Worm (Caenorhabditis elegans) whole organism, L1 larva: ENCODE results near the gene taf-6.2.

Experiments
- C04F5.9 ChIP-seq: sonication (generic microtip); optimal IDR thresholded peaks from 2 replicates; lab custom pipeline; 2016; ENCODE audit warnings: missing genetic modification characterization, missing compliant biosample characterization
- aly-2 ChIP-seq: fragments of 150-350 bp; optimal IDR thresholded peaks from 2 replicates; lab custom pipeline; 2014; ENCODE audit warnings: missing biosample characterization, missing genetic modification characterization
- blmp-1 ChIP-seq: fragments of 150-350 bp; optimal IDR thresholded peaks from 2 replicates; lab custom pipeline; 2014; ENCODE audit warnings: missing biosample characterization, missing genetic modification characterization
- ceh-90 ChIP-seq: sonication (generic microtip); optimal IDR thresholded peaks from 2 replicates; lab custom pipeline; 2016; ENCODE audit warnings: missing genetic modification characterization, missing compliant biosample characterization
- ces-1 ChIP-seq: fragments of 150-350 bp; optimal IDR thresholded peaks from 2 replicates; lab custom pipeline; 2014; ENCODE audit warnings: missing biosample characterization, missing genetic modification reagents, missing genetic modification characterization
- efl-1 ChIP-seq, 4 experiments: fragments of 150-350 bp; optimal IDR thresholded peaks in 3 of 4; peaks in 1 of 4; 1 replicate in 1 of 4; 2 replicates in 3 of 4; lab custom pipeline; 2014; ENCODE audit warnings: missing biosample characterization in 2 of 4, missing genetic modification characterization in 2 of 4, missing genetic modification reagents in 2 of 4
- egl-13 ChIP-seq: sonication (generic microtip); optimal IDR thresholded peaks from 2 replicates; lab custom pipeline; 2016; ENCODE audit warnings: missing genotype, missing genetic modification reagents, missing genetic modification characterization, missing compliant biosample characterization
- egl-27 ChIP-seq, 2 experiments: fragments of 150-350 bp in 1 of 2; sonication (generic microtip); optimal IDR thresholded peaks; 3 replicates each; lab custom pipeline; 2017 to 2018; ENCODE audit warnings: missing biosample characterization in 2 of 2, missing genetic modification characterization in 2 of 2, missing genetic modification reagents in 2 of 2
- hlh-4 ChIP-seq: sonication (generic microtip); optimal IDR thresholded peaks from 2 replicates; lab custom pipeline; 2016; ENCODE audit warnings: mild to moderate bottlenecking, missing genetic modification characterization, missing compliant biosample characterization
- lin-14 ChIP-seq: fragments of 200-800 bp; sonication (Bioruptor generic); optimal IDR thresholded peaks from 2 replicates; lab custom pipeline; 2018; ENCODE audit warnings: mild to moderate bottlenecking, missing genetic modification characterization, moderate library complexity, missing compliant biosample characterization
- lin-39 ChIP-seq: fragments of 150-350 bp; optimal IDR thresholded peaks from 2 replicates; lab custom pipeline; 2014; ENCODE audit warnings: missing biosample characterization, missing genetic modification reagents, missing genetic modification characterization
- lir-3 ChIP-seq: sonication (generic microtip); optimal IDR thresholded peaks from 2 replicates; lab custom pipeline; 2016; ENCODE audit warnings: mild to moderate bottlenecking, missing genetic modification characterization, moderate library complexity, missing compliant biosample characterization; ENCODE audit not compliant: poor library complexity
- lsy-2 ChIP-seq, 2 experiments: fragments of 150-350 bp; optimal IDR thresholded peaks; 2 replicates each; lab custom pipeline; 2014; ENCODE audit warnings: missing biosample characterization in 2 of 2, missing genetic modification characterization in 2 of 2
- mab-9 ChIP-seq: fragments of 200-800 bp; sonication (Bioruptor generic); IDR thresholded peaks from 2 replicates; pipeline ENCODE4 v1.3.6; 2022; ENCODE audit warnings: missing genetic modification reagents, missing genetic modification characterization, missing compliant biosample characterization
- mdl-1 ChIP-seq, 2 experiments: fragments of 150-350 bp; optimal IDR thresholded peaks; 2 replicates each; lab custom pipeline; 2014 to 2017; ENCODE audit warnings: missing biosample characterization in 2 of 2, missing genetic modification characterization in 2 of 2, inconsistent platforms in 1 of 2
- mef-2 ChIP-seq: fragments of 150-350 bp; optimal IDR thresholded peaks from 2 replicates; lab custom pipeline; 2014; ENCODE audit warnings: missing biosample characterization, missing genetic modification characterization
- mep-1 ChIP-seq: fragments of 150-350 bp; optimal IDR thresholded peaks from 2 replicates; lab custom pipeline; 2014; ENCODE audit warnings: missing biosample characterization, missing genetic modification characterization
- nhr-12 ChIP-seq: sonication (generic microtip); optimal IDR thresholded peaks from 2 replicates; lab custom pipeline; 2017; ENCODE audit warnings: missing biosample characterization, missing genetic modification characterization
- nhr-19 ChIP-seq: fragments of 200-800 bp; sonication (Bioruptor generic); conservative IDR thresholded peaks from 2 replicates; pipeline ENCODE4 v1.3.6; 2022; ENCODE audit warnings: missing genetic modification characterization, missing compliant biosample characterization
- nhr-20 ChIP-seq: sonication (generic microtip); optimal IDR thresholded peaks from 2 replicates; lab custom pipeline; 2016; ENCODE audit warnings: mild to moderate bottlenecking, missing genetic modification characterization, missing compliant biosample characterization
- nhr-71 ChIP-seq: sonication (generic microtip); optimal IDR thresholded peaks from 2 replicates; lab custom pipeline; 2016; ENCODE audit warnings: mild to moderate bottlenecking, missing genetic modification characterization, moderate library complexity, missing compliant biosample characterization
- nhr-76 ChIP-seq: sonication (generic microtip); optimal IDR thresholded peaks from 2 replicates; lab custom pipeline; 2017; ENCODE audit warnings: missing biosample characterization, missing genetic modification characterization
- nhr-84 ChIP-seq: sonication (generic microtip); optimal IDR thresholded peaks from 2 replicates; lab custom pipeline; 2017; ENCODE audit warnings: missing biosample characterization, missing genetic modification characterization
- nhr-85 ChIP-seq: sonication (generic microtip); peaks from one replicate; lab custom pipeline; 2016; ENCODE audit warnings: missing genetic modification characterization, inconsistent platforms, missing compliant biosample characterization
- pqm-1 ChIP-seq: sonication (generic microtip); optimal IDR thresholded peaks from 3 replicates; lab custom pipeline; 2017; ENCODE audit warnings: missing biosample characterization, missing genetic modification characterization
- rnt-1 ChIP-seq: sonication (generic microtip); optimal IDR thresholded peaks from 2 replicates; lab custom pipeline; 2016; ENCODE audit warnings: mild to moderate bottlenecking, missing genetic modification characterization, moderate library complexity, missing compliant biosample characterization
- skn-1 ChIP-seq: fragments of 150-350 bp; optimal IDR thresholded peaks from 2 replicates; lab custom pipeline; 2014; ENCODE audit warnings: missing biosample characterization, missing genetic modification characterization
- snu-23 ChIP-seq: sonication (generic microtip); optimal IDR thresholded peaks from 2 replicates; lab custom pipeline; 2016; ENCODE audit warnings: missing genetic modification characterization, missing compliant biosample characterization
- swsn-7 ChIP-seq: sonication (generic microtip); optimal IDR thresholded peaks from 2 replicates; lab custom pipeline; 2016; ENCODE audit warnings: missing genetic modification characterization, missing compliant biosample characterization
- unc-130 ChIP-seq: fragments of 150-350 bp; optimal IDR thresholded peaks from 2 replicates; lab custom pipeline; 2017; ENCODE audit warnings: missing biosample characterization, missing genetic modification characterization, inconsistent platforms
- unc-62 ChIP-seq: fragments of 150-350 bp; optimal IDR thresholded peaks from 2 replicates; lab custom pipeline; 2014; ENCODE audit warnings: missing biosample characterization, missing genetic modification reagents, missing genetic modification characterization
- unc-98 ChIP-seq: fragments of 200-800 bp; sonication (Bioruptor generic); IDR thresholded peaks from 2 replicates; pipeline ENCODE4 v1.3.6; 2022; ENCODE audit warnings: missing genetic modification characterization, missing compliant biosample characterization
- xbp-1 ChIP-seq: sonication (generic microtip); optimal IDR thresholded peaks from 2 replicates; lab custom pipeline; 2016; ENCODE audit warnings: missing genetic modification characterization, missing compliant biosample characterization
- zip-4 ChIP-seq: fragments of 200-800 bp; sonication (Bioruptor generic); optimal IDR thresholded peaks from 2 replicates; lab custom pipeline; 2018; ENCODE audit warnings: mild to moderate bottlenecking, missing genetic modification characterization, moderate library complexity, missing compliant biosample characterization
- ztf-11 ChIP-seq, 2 experiments: sonication (generic microtip); optimal IDR thresholded peaks; 2 replicates each; lab custom pipeline; 2016 to 2017; ENCODE audit warnings: missing genetic modification characterization in 2 of 2, missing biosample characterization in 1 of 2, missing compliant biosample characterization in 1 of 2

The taf-6.2 gene

ce11 chrIV:3661117-3661634, 33.4 kb downstream of the taf-6.2 start:
- no peak for TF ChIP-seq efl-1 (optimal IDR thresholded peaks at IDR 0.05; lab: Kevin White, UChicago)
- TF ChIP-seq efl-1 (GFP tag; optimal IDR thresholded peaks at IDR 0.05 in 1 of 2; lab: Kevin White, UChicago), result peak in 1 of 2 experiments; percentile 73
- no peak for TF ChIP-seq ztf-11 (tag; optimal IDR thresholded peaks at IDR 0.05; lab: Kevin White, UChicago)
- TF ChIP-seq nhr-85, result peak; percentile 31
- TF ChIP-seq, all 84 proteins: peak for 2

ce11 chrIV:3659951-3660350, 34.6 kb downstream of the taf-6.2 start:
- TF ChIP-seq efl-1 (optimal IDR thresholded peaks at IDR 0.05; lab: Kevin White, UChicago) (no peak), efl-1 (GFP tag; optimal IDR thresholded peaks at IDR 0.05 in 1 of 2; lab: Kevin White, UChicago) (peak in 1 of 2 experiments; percentile 39), nhr-71 (no peak), blmp-1 (tag; lab: Kevin White, UChicago) (no peak), ces-1 (GFP tag; lab: Kevin White, UChicago) (no peak), unc-130 (tag; lab: Kevin White, UChicago) (no peak), egl-27 (tag; optimal IDR thresholded peaks at IDR 0.05; lab: Kevin White, UChicago) (no peak), nhr-84 (tag; lab: Kevin White, UChicago) (no peak)

ce11 chrIV:3655896-3656295, 38.6 kb downstream of the taf-6.2 start:
- no peak for TF ChIP-seq mab-9 (GFP tag; lab: Robert Waterston, UW)
- TF ChIP-seq lsy-2 (tag; optimal IDR thresholded peaks at IDR 0.05; lab: Kevin White, UChicago), result peak; percentile 35 to 57
- no peak for TF ChIP-seq C04F5.9
- peak; percentile 1 for TF ChIP-seq lin-39 (tag; lab: Kevin White, UChicago)
- TF ChIP-seq unc-62 (GFP tag; lab: Kevin White, UChicago), result no peak
- peak; percentile 2 for TF ChIP-seq mep-1
- TF ChIP-seq lin-14, result peak; percentile 67
- no peak for TF ChIP-seq zip-4 (GFP tag; lab: Kevin White, UChicago)
- no peak for TF ChIP-seq xbp-1 (tag; lab: Kevin White, UChicago)
- peak; percentile 83 for TF ChIP-seq nhr-71
- peak; percentile 40 for TF ChIP-seq nhr-20
- TF ChIP-seq aly-2 (tag; lab: Kevin White, UChicago), result no peak
- TF ChIP-seq swsn-7 (tag; lab: Kevin White, UChicago), result no peak
- peak; percentile 36 for TF ChIP-seq mef-2
- no peak for TF ChIP-seq skn-1 (tag; lab: Kevin White, UChicago)
- no peak for TF ChIP-seq hlh-4 (tag; lab: Kevin White, UChicago)
- no peak for TF ChIP-seq mdl-1 (tag; optimal IDR thresholded peaks at IDR 0.05; lab: Kevin White, UChicago)
- TF ChIP-seq snu-23 (GFP tag; lab: Kevin White, UChicago), result peak; percentile 44
- no peak for TF ChIP-seq ces-1 (GFP tag; lab: Kevin White, UChicago)
- TF ChIP-seq unc-98 (GFP tag; lab: Robert Waterston, UW), result peak; percentile 33; the same call in 1 of the 2 replicates
- TF ChIP-seq lir-3 (tag; lab: Kevin White, UChicago), result no peak
- TF ChIP-seq unc-130 (tag; lab: Kevin White, UChicago), result peak; percentile 15
- TF ChIP-seq nhr-19, result peak; percentile 77
- no peak for TF ChIP-seq nhr-12
- TF ChIP-seq efl-1 (optimal IDR thresholded peaks at IDR 0.05; lab: Kevin White, UChicago), result peak in 1 of 2 experiments; percentile 4
- TF ChIP-seq efl-1 (GFP tag; optimal IDR thresholded peaks at IDR 0.05 in 1 of 2; lab: Kevin White, UChicago), result no peak
- peak; percentile 65 for TF ChIP-seq rnt-1 (tag; lab: Kevin White, UChicago)
- TF ChIP-seq nhr-85, result peak; percentile 4

ce11 chrIV:3654823-3655222, 39.7 kb downstream of the taf-6.2 start:
- peak; percentile 14 for TF ChIP-seq lin-14
- TF ChIP-seq egl-13 (tag; lab: Kevin White, UChicago), result no peak
- no peak for TF ChIP-seq nhr-76 (tag; lab: Kevin White, UChicago)
- TF ChIP-seq ceh-90, result no peak
- 0 out of 2 replicates have a peak, but pooled peaks have one; percentile 2 for TF ChIP-seq nhr-19
- TF ChIP-seq pqm-1, result no peak
- TF ChIP-seq nhr-71, result peak; percentile 2
- no peak for TF ChIP-seq unc-98 (GFP tag; lab: Robert Waterston, UW)
- peak; percentile 63 for TF ChIP-seq rnt-1 (tag; lab: Kevin White, UChicago)
